Fruit fly (Drosophila melanogaster): Measurements from ENCODE around the gene CG18628.

The CG18628 gene

DNA sequence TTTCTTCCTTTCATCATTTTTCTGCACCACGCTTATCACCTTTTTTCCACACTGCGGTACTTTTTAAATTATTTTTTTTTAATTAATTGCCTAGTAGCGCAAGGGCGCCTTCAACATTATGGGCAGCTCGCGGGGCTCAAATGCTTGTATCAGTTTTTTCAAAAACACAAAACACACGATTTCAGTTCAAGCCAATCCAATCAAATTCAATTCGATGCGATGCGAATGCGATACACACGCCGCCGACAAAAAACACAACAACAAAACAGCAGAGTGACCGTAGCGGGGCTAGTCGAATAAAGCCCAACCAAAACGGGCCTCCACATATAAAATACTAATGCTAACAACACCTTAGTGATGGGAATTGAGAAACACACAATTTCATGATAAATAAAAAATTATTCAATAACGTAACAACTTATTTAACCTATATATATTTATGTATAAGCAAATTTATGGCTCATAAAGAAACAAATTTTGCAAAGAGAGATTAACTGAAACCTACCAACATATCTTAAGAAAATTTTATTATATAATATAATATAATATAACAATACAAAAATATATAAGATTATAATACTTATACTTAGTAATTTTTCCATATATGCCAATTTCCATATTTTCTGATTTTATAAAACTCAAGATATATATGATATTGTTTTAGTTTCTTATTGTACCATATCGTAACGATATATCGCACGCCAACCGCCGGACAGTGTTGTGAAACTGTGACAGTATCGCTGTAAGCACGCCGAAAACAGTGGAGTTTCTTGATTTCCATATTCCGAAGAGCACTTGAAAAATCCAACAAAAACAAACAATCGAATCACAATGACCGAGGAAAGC lies 21.4 kb downstream of the CG18628 start, which contains the start of the genes CG32066 and CG8003 (continued):
- TF ChIP-seq Sox100B (GFP tag; optimal IDR thresholded peaks at IDR 0.05) (no peak), CG16815 (GFP tag; optimal IDR thresholded peaks at IDR 0.05) (no peak), HLH54F (GFP tag; optimal IDR thresholded peaks at IDR 0.05) (peak; percentile 9), pros (GFP tag; optimal IDR thresholded peaks at IDR 0.05) (no peak), CG2116 (GFP tag; optimal IDR thresholded peaks at IDR 0.05) (peak; percentile 4), CG3163 (GFP tag; optimal IDR thresholded peaks at IDR 0.05) (no peak), chinmo (GFP tag; IDR thresholded peaks at IDR 0.05; ENCODE audit: partially characterized antibody) (peak; percentile 61; the same call in 2 of the 4 replicates), Atf-2 (GFP tag; optimal IDR thresholded peaks at IDR 0.05) (no peak), E2f2 (GFP tag; IDR thresholded peaks at IDR 0.05) (peak; percentile 14; the same call in 1 of the 2 replicates), gsb (GFP tag; IDR thresholded peaks at IDR 0.05) (no peak), Dref (GFP tag; IDR thresholded peaks at IDR 0.05) (no peak), CG2678 (tag; optimal IDR thresholded peaks at IDR 0.05) (peak; percentile 63), CG6813 (GFP tag; optimal IDR thresholded peaks at IDR 0.05) (peak; percentile 9), Rx (GFP tag; IDR thresholded peaks at IDR 0.05) (no peak), sens (GFP tag) (peak; percentile 78), pum (GFP tag; optimal IDR thresholded peaks at IDR 0.05) (no peak), Hr78 (GFP tag; optimal IDR thresholded peaks at IDR 0.05) (no peak), luna (GFP tag; optimal IDR thresholded peaks at IDR 0.05) (no peak), mirr (GFP tag; optimal IDR thresholded peaks at IDR 0.05) (peak; percentile 8), Rfx (GFP tag; IDR thresholded peaks at IDR 0.05) (peak; percentile 55), CG1024 (GFP tag; IDR thresholded peaks at IDR 0.05) (no peak; the same call in 1 of the 2 replicates), CG8281 (tag; optimal IDR thresholded peaks at IDR 0.05) (no peak), sd (tag; optimal IDR thresholded peaks at IDR 0.05) (peak; percentile 76), CG12942 (GFP tag; optimal IDR thresholded peaks at IDR 0.05) (peak; percentile 28), Hr39 (optimal IDR thresholded peaks at IDR 0.05) (no peak), crc (GFP tag; optimal IDR thresholded peaks at IDR 0.05) (no peak), CG7928 (GFP tag; optimal IDR thresholded peaks at IDR 0.05) (no peak), CG33213 (GFP tag; optimal IDR thresholded peaks at IDR 0.05) (no peak), CG17328 (GFP tag; IDR thresholded peaks at IDR 0.05) (0 out of 2 replicates have a peak, but pooled peaks have one; percentile 17), CG9932 (GFP tag; IDR thresholded peaks at IDR 0.05) (peak; percentile 74), CG11504 (tag; optimal IDR thresholded peaks at IDR 0.05) (peak; percentile 50), mam (GFP tag; optimal IDR thresholded peaks at IDR 0.05) (peak; percentile 3), esg (GFP tag; conservative IDR thresholded peaks at IDR 0.05) (no peak), Bgb (GFP tag; IDR thresholded peaks at IDR 0.05; ENCODE audit: partially characterized antibody) (peak; percentile 91), ash1 (GFP tag; optimal IDR thresholded peaks at IDR 0.05) (no peak), CG7372 (GFP tag; IDR thresholded peaks at IDR 0.05) (no peak), CG14441 (GFP tag; IDR thresholded peaks at IDR 0.05) (peak; percentile 31; the same call in 1 of the 2 replicates), CG3726 (GFP tag; IDR thresholded peaks at IDR 0.05) (no peak), croc (GFP tag; conservative IDR thresholded peaks at IDR 0.05) (no peak), Dp (GFP tag; optimal IDR thresholded peaks at IDR 0.05) (peak; percentile 6), CG12155 (GFP tag; optimal IDR thresholded peaks at IDR 0.05) (no peak), Dfd (GFP tag; optimal IDR thresholded peaks at IDR 0.05) (no peak), CG14965 (GFP tag; optimal IDR thresholded peaks at IDR 0.05; ENCODE audit: borderline replicate concordance) (no peak), CG15269 (tag; optimal IDR thresholded peaks at IDR 0.05) (peak; percentile 64), H2.0 (GFP tag; IDR thresholded peaks at IDR 0.05) (no peak; the same call in 1 of the 2 replicates), CG12391 (tag; optimal IDR thresholded peaks at IDR 0.05) (peak; percentile 77), schlank (tag; optimal IDR thresholded peaks at IDR 0.05) (no peak), CG3995 (GFP tag; optimal IDR thresholded peaks at IDR 0.05) (no peak), CG4707 (GFP tag; optimal IDR thresholded peaks at IDR 0.05) (peak; percentile 53)
